Worm (Caenorhabditis elegans) whole organism, L4 larva: ENCODE results near the gene sre-32.

Experiments used
- D1046.2 ChIP-seq: fragments of 200-800 bp; sonication (Bioruptor generic); IDR thresholded peaks from 2 replicates; pipeline ENCODE4 v1.3.6; 2022; ENCODE audit warnings: missing genetic modification characterization, missing compliant biosample characterization
- F10B5.3 ChIP-seq: sonication (generic microtip); optimal IDR thresholded peaks from 2 replicates; lab custom pipeline; 2016; ENCODE audit warnings: mild to moderate bottlenecking, missing genetic modification characterization, missing compliant biosample characterization
- F26F4.8 ChIP-seq: fragments of 200-800 bp; sonication (Bioruptor generic); conservative IDR thresholded peaks from 2 replicates; pipeline ENCODE4 v1.3.6; 2022; ENCODE audit warnings: missing genetic modification characterization, missing compliant biosample characterization
- F37D6.2 ChIP-seq: sonication (generic microtip); optimal IDR thresholded peaks from 2 replicates; lab custom pipeline; 2016; ENCODE audit warnings: mild to moderate bottlenecking, missing genetic modification characterization, missing compliant biosample characterization
- F44E2.7 ChIP-seq: fragments of 200-800 bp; sonication (Bioruptor generic); IDR thresholded peaks from 2 replicates; pipeline ENCODE4 v2.1.2; 2022; ENCODE audit warnings: missing genetic modification characterization, missing compliant biosample characterization
- F49E8.2 ChIP-seq: sonication (generic microtip); optimal IDR thresholded peaks from 2 replicates; lab custom pipeline; 2016; ENCODE audit warnings: missing compliant biosample characterization, mild to moderate bottlenecking, missing genetic modification characterization, borderline replicate concordance
- R02D3.7 ChIP-seq: fragments of 150-350 bp; sonication (generic microtip); optimal IDR thresholded peaks from 3 replicates; lab custom pipeline; 2014; ENCODE audit warnings: missing biosample characterization, missing genetic modification characterization
- T20F7.1 ChIP-seq: fragments of 200-800 bp; sonication (Bioruptor generic); optimal IDR thresholded peaks from 2 replicates; lab custom pipeline; 2018; ENCODE audit warnings: mild to moderate bottlenecking, missing genetic modification characterization, missing compliant biosample characterization
- Y105C5A.15 ChIP-seq: fragments of 200-800 bp; sonication (Bioruptor generic); IDR thresholded peaks from 2 replicates; pipeline ENCODE4 v1.3.6; 2022; ENCODE audit warnings: missing genetic modification characterization, missing compliant biosample characterization
- Y48G9A.11 ChIP-seq: fragments of 200-800 bp; sonication (Bioruptor generic); IDR thresholded peaks from 2 replicates; pipeline ENCODE4 v1.3.6; 2022; ENCODE audit warnings: missing genetic modification reagents, missing genetic modification characterization, missing compliant biosample characterization
- aly-2 ChIP-seq: sonication (generic microtip); optimal IDR thresholded peaks from 2 replicates; lab custom pipeline; 2018; ENCODE audit warnings: missing biosample characterization, missing genetic modification characterization
- attf-4 ChIP-seq: sonication (generic microtip); optimal IDR thresholded peaks from 3 replicates; lab custom pipeline; 2017; ENCODE audit warnings: missing biosample characterization, missing genetic modification characterization
- ceh-32 ChIP-seq: sonication (generic microtip); optimal IDR thresholded peaks from 2 replicates; lab custom pipeline; 2016; ENCODE audit warnings: mild to moderate bottlenecking, missing genetic modification characterization, missing compliant biosample characterization; ENCODE audit not compliant: poor library complexity
- ces-1 ChIP-seq: fragments of 150-350 bp; sonication (generic microtip); optimal IDR thresholded peaks from 4 replicates; lab custom pipeline; 2014; ENCODE audit warnings: missing biosample characterization, missing genetic modification reagents, missing genetic modification characterization
- daf-19 ChIP-seq: fragments of 200-800 bp; sonication (Bioruptor generic); conservative IDR thresholded peaks from 2 replicates; pipeline ENCODE4 v1.3.6; 2022; ENCODE audit warnings: missing genetic modification characterization, missing compliant biosample characterization
- dmd-8 ChIP-seq: fragments of 200-800 bp; sonication (Bioruptor generic); IDR thresholded peaks from 2 replicates; pipeline ENCODE4 v1.3.6; 2022; ENCODE audit warnings: missing genetic modification characterization, missing compliant biosample characterization
- dmd-9 ChIP-seq: fragments of 200-800 bp; sonication (Bioruptor generic); IDR thresholded peaks from 2 replicates; pipeline ENCODE4 v1.3.6; 2022; ENCODE audit warnings: missing genetic modification reagents, missing genetic modification characterization, missing compliant biosample characterization
- dpl-1 ChIP-seq: fragments of 150-350 bp; optimal IDR thresholded peaks from 2 replicates; lab custom pipeline; 2014; ENCODE audit warnings: missing biosample characterization, missing genetic modification reagents, missing genetic modification characterization
- fkh-10 ChIP-seq: fragments of 150-350 bp; optimal IDR thresholded peaks from 2 replicates; lab custom pipeline; 2014; ENCODE audit warnings: missing biosample characterization, missing genetic modification reagents, missing genetic modification characterization
- hif-1 ChIP-seq, 2 experiments: sonication (generic microtip); optimal IDR thresholded peaks; 2 replicates each; lab custom pipeline; 2016 to 2017; ENCODE audit warnings: missing compliant biosample characterization in 2 of 2, missing genetic modification characterization in 2 of 2, missing genetic modification reagents in 2 of 2, missing genotype in 2 of 2, mild to moderate bottlenecking in 1 of 2
- hlh-11 ChIP-seq: fragments of 200-800 bp; sonication (Bioruptor generic); optimal IDR thresholded peaks from 2 replicates; lab custom pipeline; 2018; ENCODE audit warnings: mild to moderate bottlenecking, missing genetic modification characterization, missing compliant biosample characterization
- hlh-30 ChIP-seq: sonication (generic microtip); optimal IDR thresholded peaks from 2 replicates; lab custom pipeline; 2017; ENCODE audit warnings: antibody characterized with exemption, mild to moderate bottlenecking, missing genetic modification characterization, missing compliant biosample characterization; ENCODE audit not compliant: insufficient read depth
- lim-7 ChIP-seq: fragments of 200-800 bp; sonication (Bioruptor generic); IDR thresholded peaks from 2 replicates; pipeline ENCODE4 v1.3.6; 2022; ENCODE audit warnings: missing genetic modification characterization, missing compliant biosample characterization
- lin-1 ChIP-seq: fragments of 200-800 bp; sonication (Bioruptor generic); IDR thresholded peaks from 2 replicates; pipeline ENCODE4 v1.3.6; 2022; ENCODE audit warnings: missing genetic modification reagents, missing genetic modification characterization, missing compliant biosample characterization
- lin-13 ChIP-seq: fragments of 150-350 bp; optimal IDR thresholded peaks from 2 replicates; lab custom pipeline; 2014; ENCODE audit warnings: missing biosample characterization, missing genetic modification reagents, missing genetic modification characterization
- lin-15B ChIP-seq: fragments of 150-350 bp; sonication (generic microtip); optimal IDR thresholded peaks from 3 replicates; lab custom pipeline; 2014; ENCODE audit warnings: missing biosample characterization, missing genetic modification characterization
- lin-38 ChIP-seq: fragments of 200-800 bp; sonication (Bioruptor generic); IDR thresholded peaks from 2 replicates; pipeline ENCODE4 v1.3.6; 2022; ENCODE audit warnings: missing genetic modification reagents, missing genetic modification characterization, missing compliant biosample characterization
- lsy-2 ChIP-seq, 2 experiments: fragments of 150-350 bp in 1 of 2; sonication (generic microtip) in 1 of 2; optimal IDR thresholded peaks; 2 replicates each; lab custom pipeline; 2014 to 2017; ENCODE audit warnings: missing biosample characterization in 2 of 2, missing genetic modification characterization in 2 of 2
- mdl-1 ChIP-seq, 2 experiments: fragments of 150-350 bp in 1 of 2; sonication (generic microtip) in 1 of 2; optimal IDR thresholded peaks; 2 replicates each; lab custom pipeline; 2014 to 2017; ENCODE audit warnings: missing biosample characterization in 2 of 2, missing genetic modification characterization in 2 of 2
- mdt-29 ChIP-seq: fragments of 200-800 bp; sonication (Bioruptor generic); IDR thresholded peaks from 2 replicates; pipeline ENCODE4 v1.3.6; 2022; ENCODE audit warnings: missing genetic modification reagents, missing genetic modification characterization, missing compliant biosample characterization
- mes-2 ChIP-seq: sonication (generic microtip); optimal IDR thresholded peaks from 2 replicates; lab custom pipeline; 2016; ENCODE audit warnings: missing genotype, mild to moderate bottlenecking, missing genetic modification characterization, missing compliant biosample characterization; ENCODE audit not compliant: poor library complexity, severe bottlenecking
- nhr-10 ChIP-seq: fragments of 150-350 bp; optimal IDR thresholded peaks from 2 replicates; lab custom pipeline; 2014; ENCODE audit warnings: missing biosample characterization, missing genetic modification characterization
- nhr-41 ChIP-seq: fragments of 200-800 bp; sonication (Bioruptor generic); IDR thresholded peaks from 2 replicates; pipeline ENCODE4 v1.3.6; 2022; ENCODE audit warnings: missing genetic modification reagents, missing genetic modification characterization, missing compliant biosample characterization
- nhr-6 ChIP-seq: fragments of 150-350 bp; optimal IDR thresholded peaks from 2 replicates; lab custom pipeline; 2014; ENCODE audit warnings: missing biosample characterization, missing genetic modification characterization
- nhr-76 ChIP-seq: fragments of 150-350 bp; optimal IDR thresholded peaks from 2 replicates; lab custom pipeline; 2014; ENCODE audit warnings: missing biosample characterization, missing genetic modification characterization
- nhr-77 ChIP-seq: fragments of 150-350 bp; optimal IDR thresholded peaks from 2 replicates; lab custom pipeline; 2014; ENCODE audit warnings: missing biosample characterization, missing genetic modification characterization
- rbr-2 ChIP-seq: sonication (generic microtip); optimal IDR thresholded peaks from 2 replicates; lab custom pipeline; 2016; ENCODE audit warnings: missing genotype, missing genetic modification characterization, missing compliant biosample characterization
- set-16 ChIP-seq: fragments of 200-800 bp; sonication (Bioruptor generic); IDR thresholded peaks from 2 replicates; pipeline ENCODE4 v1.3.6; 2022; ENCODE audit warnings: missing genetic modification reagents, missing genetic modification characterization, missing compliant biosample characterization
- snpc-1.2 ChIP-seq: fragments of 200-800 bp; sonication (Bioruptor generic); IDR thresholded peaks from 2 replicates; pipeline ENCODE4 v1.3.6; 2022; ENCODE audit warnings: missing genetic modification reagents, missing genetic modification characterization, missing compliant biosample characterization
- unc-130 ChIP-seq: sonication (generic microtip); optimal IDR thresholded peaks from 2 replicates; lab custom pipeline; 2016; ENCODE audit warnings: missing genetic modification reagents, missing genetic modification characterization, missing compliant biosample characterization
- unc-62 ChIP-seq, 3 experiments: fragments of 150-350 bp in 1 of 3; sonication (generic microtip); optimal IDR thresholded peaks in 2 of 3; peaks in 1 of 3; 1 replicate in 1 of 3; 2 replicates in 2 of 3; lab custom pipeline; 2014 to 2017; ENCODE audit warnings: missing biosample characterization in 3 of 3, missing genetic modification characterization in 3 of 3, missing genetic modification reagents in 3 of 3, missing genotype in 1 of 3
- vab-7 ChIP-seq: fragments of 200-800 bp; sonication (Bioruptor generic); IDR thresholded peaks from 2 replicates; pipeline ENCODE4 v1.3.6; 2022; ENCODE audit warnings: missing genetic modification reagents, missing genetic modification characterization, missing compliant biosample characterization
- zfp-3 ChIP-seq: fragments of 200-800 bp; sonication (Bioruptor generic); conservative IDR thresholded peaks from 2 replicates; pipeline ENCODE4 v1.3.6; 2022; ENCODE audit warnings: missing genetic modification reagents, missing genetic modification characterization, missing compliant biosample characterization
- zip-11 ChIP-seq: fragments of 200-800 bp; sonication (Bioruptor generic); IDR thresholded peaks from 2 replicates; pipeline ENCODE4 v1.3.6; 2022; ENCODE audit warnings: missing genetic modification characterization, missing compliant biosample characterization
- ztf-7 ChIP-seq: fragments of 150-350 bp; optimal IDR thresholded peaks from 2 replicates; lab custom pipeline; 2014; ENCODE audit warnings: missing biosample characterization, missing genetic modification characterization

The sre-32 gene

ce11 chrII:12460602-12461453 lies 4.3 kb upstream of the sre-32 start, which contains the start of gene tag-280:
Gene tag-280, plus strand, starts transcription at chrII:12460652.
- TF ChIP-seq zfp-3 (GFP tag; lab: Robert Waterston, UW), result no peak
- TF ChIP-seq mdl-1 (tag; optimal IDR thresholded peaks at IDR 0.05; lab: Kevin White, UChicago), result no peak
- TF ChIP-seq F44E2.7 (GFP tag; lab: Robert Waterston, UW), result no peak
- no peak for TF ChIP-seq Y105C5A.15
- TF ChIP-seq aly-2 (tag; lab: Kevin White, UChicago), result no peak
- TF ChIP-seq snpc-1.2 (GFP tag; lab: Robert Waterston, UW), result no peak
- TF ChIP-seq vab-7, result no peak
- TF ChIP-seq lsy-2 (tag; optimal IDR thresholded peaks at IDR 0.05; lab: Kevin White, UChicago), result no peak
- no peak for TF ChIP-seq set-16 (GFP tag; lab: Robert Waterston, UW)
- no peak for TF ChIP-seq zip-11 (GFP tag; lab: Robert Waterston, UW)
- no peak for TF ChIP-seq daf-19 (GFP tag; lab: Robert Waterston, UW)
- TF ChIP-seq lin-38 (GFP tag; lab: Robert Waterston, UW), result peak; percentile 31; the same call in 1 of the 2 replicates
- no peak for TF ChIP-seq T20F7.1
- no peak for TF ChIP-seq F37D6.2 (tag; lab: Kevin White, UChicago)
- no peak for TF ChIP-seq ceh-32 (tag; lab: Kevin White, UChicago)
- no peak for TF ChIP-seq hlh-30 (tag; lab: Kevin White, UChicago)
- no peak for TF ChIP-seq nhr-77 (tag; lab: Kevin White, UChicago)
- no peak for TF ChIP-seq ces-1 (GFP tag; lab: Kevin White, UChicago)
- TF ChIP-seq Y48G9A.11 (GFP tag; lab: Robert Waterston, UW), result 0 out of 2 replicates have a peak, but pooled peaks have one; percentile 11
- peak in 1 of 2 experiments; percentile 74 for TF ChIP-seq unc-62 (GFP tag; optimal IDR thresholded peaks at IDR 0.05 in 1 of 2; lab: Kevin White, UChicago)
- TF ChIP-seq unc-62 (tag; optimal IDR thresholded peaks at IDR 0.05; lab: Kevin White, UChicago), result no peak

- TF ChIP-seq lim-7 (no peak), ces-1 (GFP tag; lab: Kevin White, UChicago) (no peak), attf-4 (tag; lab: Kevin White, UChicago) (no peak), dmd-8 (no peak), nhr-41 (no peak), F10B5.3 (no peak), nhr-6 (peak; percentile 68), mes-2 (peak; percentile 85), fkh-10 (GFP tag; lab: Kevin White, UChicago) (peak; percentile 21), dmd-9 (GFP tag; lab: Robert Waterston, UW) (0 out of 2 replicates have a peak, but pooled peaks have one; percentile 50), unc-130 (GFP tag; lab: Kevin White, UChicago) (no peak), hif-1 (tag; optimal IDR thresholded peaks at IDR 0.05; lab: Kevin White, UChicago) (peak in 1 of 2 experiments; percentile 59), rbr-2 (tag; lab: Kevin White, UChicago) (peak; percentile 52), zip-11 (GFP tag; lab: Robert Waterston, UW) (no peak), F26F4.8 (no peak), R02D3.7 (tag; lab: Kevin White, UChicago) (no peak), mdt-29 (GFP tag; lab: Robert Waterston, UW) (no peak), mdl-1 (tag; optimal IDR thresholded peaks at IDR 0.05; lab: Kevin White, UChicago) (peak in 1 of 2 experiments; percentile 17), T20F7.1 (no peak), F37D6.2 (tag; lab: Kevin White, UChicago) (no peak), dpl-1 (GFP tag; lab: Kevin White, UChicago) (peak; percentile 96), D1046.2 (GFP tag; lab: Robert Waterston, UW) (no peak), F49E8.2 (no peak), lin-1 (GFP tag; lab: Robert Waterston, UW) (no peak), snpc-1.2 (GFP tag; lab: Robert Waterston, UW) (no peak), ztf-7 (no peak), hlh-11 (tag; lab: Kevin White, UChicago) (peak; percentile 49), unc-62 (GFP tag; optimal IDR thresholded peaks at IDR 0.05 in 1 of 2; lab: Kevin White, UChicago) (peak in 1 of 2 experiments; percentile 45), unc-62 (tag; optimal IDR thresholded peaks at IDR 0.05; lab: Kevin White, UChicago) (no peak), nhr-10 (tag; lab: Kevin White, UChicago) (no peak), nhr-76 (tag; lab: Kevin White, UChicago) (no peak), lin-13 (peak; percentile 66), lin-15B (peak; percentile 43), Y48G9A.11 (GFP tag; lab: Robert Waterston, UW) (no peak)
Observed at ce11 chrII:12459422-12459821, 2.9 kb upstream of the sre-32 start, which contains the start of gene tag-281. Gene tag-281, plus strand, starts transcription at chrII:12459761.
